Worm (Caenorhabditis elegans) whole organism, L4 larva: ENCODE data around the gene rpl-23.
A peak's percentile ranks its signal among the peaks of the same experiment; 100 is the strongest.

Experiments used
- F10B5.3 ChIP-seq: sonication (generic microtip); optimal IDR thresholded peaks from 2 replicates; lab custom pipeline; 2016; ENCODE audit warnings: mild to moderate bottlenecking, missing genetic modification characterization, missing compliant biosample characterization
- F44E2.7 ChIP-seq: fragments of 200-800 bp; sonication (Bioruptor generic); IDR thresholded peaks from 2 replicates; pipeline ENCODE4 v2.1.2; 2022; ENCODE audit warnings: missing genetic modification characterization, missing compliant biosample characterization
- T20F7.1 ChIP-seq: fragments of 200-800 bp; sonication (Bioruptor generic); optimal IDR thresholded peaks from 2 replicates; lab custom pipeline; 2018; ENCODE audit warnings: mild to moderate bottlenecking, missing genetic modification characterization, missing compliant biosample characterization
- T26A8.4 ChIP-seq: fragments of 200-800 bp; sonication (Bioruptor generic); IDR thresholded peaks from 2 replicates; pipeline ENCODE4 v1.3.6; 2022; ENCODE audit warnings: missing genetic modification characterization, missing compliant biosample characterization
- Y48G9A.11 ChIP-seq: fragments of 200-800 bp; sonication (Bioruptor generic); IDR thresholded peaks from 2 replicates; pipeline ENCODE4 v1.3.6; 2022; ENCODE audit warnings: missing genetic modification reagents, missing genetic modification characterization, missing compliant biosample characterization
- aha-1 ChIP-seq: fragments of 150-350 bp; peaks from one replicate; lab custom pipeline; 2014; ENCODE audit warnings: missing biosample characterization, missing genetic modification characterization
- aly-2 ChIP-seq: sonication (generic microtip); optimal IDR thresholded peaks from 2 replicates; lab custom pipeline; 2018; ENCODE audit warnings: missing biosample characterization, missing genetic modification characterization
- arid-1 ChIP-seq: fragments of 200-800 bp; sonication (Bioruptor generic); conservative IDR thresholded peaks from 2 replicates; pipeline ENCODE4 v1.3.6; 2022; ENCODE audit warnings: missing genetic modification reagents, missing genetic modification characterization, missing compliant biosample characterization
- attf-4 ChIP-seq: sonication (generic microtip); optimal IDR thresholded peaks from 3 replicates; lab custom pipeline; 2017; ENCODE audit warnings: missing biosample characterization, missing genetic modification characterization
- ceh-28 ChIP-seq: fragments of 150-350 bp; optimal IDR thresholded peaks from 2 replicates; lab custom pipeline; 2014; ENCODE audit warnings: missing biosample characterization, missing genetic modification reagents, missing genetic modification characterization
- ceh-44 ChIP-seq: fragments of 200-800 bp; sonication (Bioruptor generic); IDR thresholded peaks from 2 replicates; pipeline ENCODE4 v1.3.6; 2022; ENCODE audit warnings: missing genetic modification reagents, missing genetic modification characterization, missing compliant biosample characterization
- ces-1 ChIP-seq: fragments of 150-350 bp; sonication (generic microtip); optimal IDR thresholded peaks from 4 replicates; lab custom pipeline; 2014; ENCODE audit warnings: missing biosample characterization, missing genetic modification reagents, missing genetic modification characterization
- ctbp-1 ChIP-seq: fragments of 200-800 bp; sonication (Bioruptor generic); IDR thresholded peaks from 2 replicates; pipeline ENCODE4 v1.3.6; 2022; ENCODE audit warnings: missing genetic modification reagents, missing genetic modification characterization, missing compliant biosample characterization
- daf-16 ChIP-seq, 3 experiments: sonication (generic microtip); optimal IDR thresholded peaks; 2 replicates each; lab custom pipeline; 2016 to 2017; ENCODE audit warnings: missing genetic modification characterization in 3 of 3, missing genetic modification reagents in 3 of 3, mild to moderate bottlenecking in 2 of 3, missing compliant biosample characterization in 2 of 3, missing biosample characterization in 1 of 3, moderate library complexity in 1 of 3
- dmd-6 ChIP-seq: fragments of 200-800 bp; sonication (Bioruptor generic); IDR thresholded peaks from 2 replicates; pipeline ENCODE4 v1.3.6; 2022; ENCODE audit warnings: missing genetic modification reagents, missing genetic modification characterization, missing compliant biosample characterization
- dmd-8 ChIP-seq: fragments of 200-800 bp; sonication (Bioruptor generic); IDR thresholded peaks from 2 replicates; pipeline ENCODE4 v1.3.6; 2022; ENCODE audit warnings: missing genetic modification characterization, missing compliant biosample characterization
- dmd-9 ChIP-seq: fragments of 200-800 bp; sonication (Bioruptor generic); IDR thresholded peaks from 2 replicates; pipeline ENCODE4 v1.3.6; 2022; ENCODE audit warnings: missing genetic modification reagents, missing genetic modification characterization, missing compliant biosample characterization
- dpl-1 ChIP-seq: fragments of 150-350 bp; optimal IDR thresholded peaks from 2 replicates; lab custom pipeline; 2014; ENCODE audit warnings: missing biosample characterization, missing genetic modification reagents, missing genetic modification characterization
- dve-1 ChIP-seq: sonication (generic microtip); optimal IDR thresholded peaks from 2 replicates; lab custom pipeline; 2017; ENCODE audit warnings: antibody characterized with exemption, mild to moderate bottlenecking, missing genetic modification characterization, missing compliant biosample characterization; ENCODE audit not compliant: insufficient read depth
- fkh-10 ChIP-seq: fragments of 150-350 bp; optimal IDR thresholded peaks from 2 replicates; lab custom pipeline; 2014; ENCODE audit warnings: missing biosample characterization, missing genetic modification reagents, missing genetic modification characterization
- fos-1 ChIP-seq: fragments of 150-350 bp; optimal IDR thresholded peaks from 2 replicates; lab custom pipeline; 2014; ENCODE audit warnings: missing biosample characterization, missing genetic modification characterization
- hif-1 ChIP-seq, 2 experiments: sonication (generic microtip); optimal IDR thresholded peaks; 2 replicates each; lab custom pipeline; 2016 to 2017; ENCODE audit warnings: missing compliant biosample characterization in 2 of 2, missing genetic modification characterization in 2 of 2, missing genetic modification reagents in 2 of 2, missing genotype in 2 of 2, mild to moderate bottlenecking in 1 of 2
- hlh-11 ChIP-seq: fragments of 200-800 bp; sonication (Bioruptor generic); optimal IDR thresholded peaks from 2 replicates; lab custom pipeline; 2018; ENCODE audit warnings: mild to moderate bottlenecking, missing genetic modification characterization, missing compliant biosample characterization
- hlh-30 ChIP-seq: sonication (generic microtip); optimal IDR thresholded peaks from 2 replicates; lab custom pipeline; 2017; ENCODE audit warnings: antibody characterized with exemption, mild to moderate bottlenecking, missing genetic modification characterization, missing compliant biosample characterization; ENCODE audit not compliant: insufficient read depth
- hmg-1.1 ChIP-seq: fragments of 200-800 bp; sonication (Bioruptor generic); IDR thresholded peaks from 2 replicates; pipeline ENCODE4 v1.3.6; 2022; ENCODE audit warnings: missing genetic modification reagents, missing genetic modification characterization, missing compliant biosample characterization
- jun-1 ChIP-seq: fragments of 150-350 bp; optimal IDR thresholded peaks from 2 replicates; lab custom pipeline; 2014; ENCODE audit warnings: missing biosample characterization, missing genetic modification reagents, missing genetic modification characterization
- lin-29 ChIP-seq: fragments of 200-800 bp; sonication (Bioruptor generic); IDR thresholded peaks from 2 replicates; pipeline ENCODE4 v1.3.6; 2022; ENCODE audit warnings: missing genetic modification reagents, missing genetic modification characterization, missing compliant biosample characterization
- lsy-2 ChIP-seq, 2 experiments: fragments of 150-350 bp in 1 of 2; sonication (generic microtip) in 1 of 2; optimal IDR thresholded peaks; 2 replicates each; lab custom pipeline; 2014 to 2017; ENCODE audit warnings: missing biosample characterization in 2 of 2, missing genetic modification characterization in 2 of 2
- mdl-1 ChIP-seq, 2 experiments: fragments of 150-350 bp in 1 of 2; sonication (generic microtip) in 1 of 2; optimal IDR thresholded peaks; 2 replicates each; lab custom pipeline; 2014 to 2017; ENCODE audit warnings: missing biosample characterization in 2 of 2, missing genetic modification characterization in 2 of 2
- mep-1 ChIP-seq: fragments of 150-350 bp; sonication (generic microtip); optimal IDR thresholded peaks from 3 replicates; lab custom pipeline; 2014; ENCODE audit warnings: missing biosample characterization, missing genetic modification characterization
- mes-2 ChIP-seq: sonication (generic microtip); optimal IDR thresholded peaks from 2 replicates; lab custom pipeline; 2016; ENCODE audit warnings: missing genotype, mild to moderate bottlenecking, missing genetic modification characterization, missing compliant biosample characterization; ENCODE audit not compliant: poor library complexity, severe bottlenecking
- nhr-11 ChIP-seq: fragments of 150-350 bp; optimal IDR thresholded peaks from 2 replicates; lab custom pipeline; 2014; ENCODE audit warnings: missing biosample characterization, missing genetic modification characterization
- nhr-28 ChIP-seq: fragments of 150-350 bp; optimal IDR thresholded peaks from 2 replicates; lab custom pipeline; 2014; ENCODE audit warnings: missing biosample characterization, missing genetic modification characterization
- nhr-76 ChIP-seq: fragments of 150-350 bp; optimal IDR thresholded peaks from 2 replicates; lab custom pipeline; 2014; ENCODE audit warnings: missing biosample characterization, missing genetic modification characterization
- pha-4 ChIP-seq, 2 experiments: fragments of 150-350 bp in 1 of 2; fragments of 200-800 bp in 1 of 2; sonication (Bioruptor generic) in 1 of 2; IDR thresholded peaks in 1 of 2; optimal IDR thresholded peaks in 1 of 2; 2 replicates each; pipeline versions ENCODE4 v1.3.6 to Lab custom; 2014 to 2022; ENCODE audit warnings: missing genetic modification characterization in 2 of 2, missing genetic modification reagents in 2 of 2, missing biosample characterization in 1 of 2, missing compliant biosample characterization in 1 of 2
- rbr-2 ChIP-seq: sonication (generic microtip); optimal IDR thresholded peaks from 2 replicates; lab custom pipeline; 2016; ENCODE audit warnings: missing genotype, missing genetic modification characterization, missing compliant biosample characterization
- set-16 ChIP-seq: fragments of 200-800 bp; sonication (Bioruptor generic); IDR thresholded peaks from 2 replicates; pipeline ENCODE4 v1.3.6; 2022; ENCODE audit warnings: missing genetic modification reagents, missing genetic modification characterization, missing compliant biosample characterization
- snpc-1.2 ChIP-seq: fragments of 200-800 bp; sonication (Bioruptor generic); IDR thresholded peaks from 2 replicates; pipeline ENCODE4 v1.3.6; 2022; ENCODE audit warnings: missing genetic modification reagents, missing genetic modification characterization, missing compliant biosample characterization
- snpc-4 ChIP-seq: fragments of 150-350 bp; optimal IDR thresholded peaks from 2 replicates; lab custom pipeline; 2014; ENCODE audit warnings: missing biosample characterization, missing genetic modification characterization
- spr-3 ChIP-seq: fragments of 200-800 bp; sonication (Bioruptor generic); optimal IDR thresholded peaks from 2 replicates; lab custom pipeline; 2018; ENCODE audit warnings: mild to moderate bottlenecking, missing genetic modification characterization, missing compliant biosample characterization
- unc-130 ChIP-seq: sonication (generic microtip); optimal IDR thresholded peaks from 2 replicates; lab custom pipeline; 2016; ENCODE audit warnings: missing genetic modification reagents, missing genetic modification characterization, missing compliant biosample characterization
- unc-62 ChIP-seq, 3 experiments: fragments of 150-350 bp in 1 of 3; sonication (generic microtip); optimal IDR thresholded peaks in 2 of 3; peaks in 1 of 3; 1 replicate in 1 of 3; 2 replicates in 2 of 3; lab custom pipeline; 2014 to 2017; ENCODE audit warnings: missing biosample characterization in 3 of 3, missing genetic modification characterization in 3 of 3, missing genetic modification reagents in 3 of 3, missing genotype in 1 of 3
- vab-7 ChIP-seq: fragments of 200-800 bp; sonication (Bioruptor generic); IDR thresholded peaks from 2 replicates; pipeline ENCODE4 v1.3.6; 2022; ENCODE audit warnings: missing genetic modification reagents, missing genetic modification characterization, missing compliant biosample characterization
- zag-1 ChIP-seq: fragments of 150-350 bp; optimal IDR thresholded peaks from 2 replicates; lab custom pipeline; 2014; ENCODE audit warnings: missing biosample characterization, missing genetic modification characterization
- zip-2 ChIP-seq: fragments of 150-350 bp; optimal IDR thresholded peaks from 2 replicates; lab custom pipeline; 2014; ENCODE audit warnings: missing biosample characterization, missing genetic modification characterization

Gene rpl-23

ce11 chrIII:5691826-5692225 is 14.1 kb downstream of the rpl-23 start:
- TF ChIP-seq F44E2.7 (0 out of 2 replicates have a peak, but pooled peaks have one; percentile 21), unc-62 (GFP tag; optimal IDR thresholded peaks at IDR 0.05 in 1 of 2; lab: Kevin White, UChicago) (peak in 1 of 2 experiments; percentile 92), unc-62 (tag; optimal IDR thresholded peaks at IDR 0.05; lab: Kevin White, UChicago) (no peak), hif-1 (tag; optimal IDR thresholded peaks at IDR 0.05; lab: Kevin White, UChicago) (no peak)
- TF ChIP-seq, all 104 proteins: peak for 2

ce11 chrIII:5688246-5688645 is 17.7 kb downstream of the rpl-23 start:
- TF ChIP-seq nhr-28 (tag; lab: Kevin White, UChicago) (peak; percentile 40), jun-1 (tag; lab: Kevin White, UChicago) (no peak), T20F7.1 (GFP tag; lab: Kevin White, UChicago) (no peak), mes-2 (peak; percentile 47), ces-1 (no peak), vab-7 (GFP tag; lab: Robert Waterston, UW) (no peak), F10B5.3 (tag; lab: Kevin White, UChicago) (no peak), pha-4 (GFP tag; IDR thresholded peaks at IDR 0.05; lab: Robert Waterston, UW) (no peak), pha-4 (tag; optimal IDR thresholded peaks at IDR 0.05; lab: Kevin White, UChicago) (peak; percentile 73), nhr-76 (tag; lab: Kevin White, UChicago) (no peak), aly-2 (no peak), mdl-1 (tag; optimal IDR thresholded peaks at IDR 0.05; lab: Kevin White, UChicago) (peak in 1 of 2 experiments; percentile 51), hlh-30 (peak; percentile 76), rbr-2 (tag; lab: Kevin White, UChicago) (peak; percentile 44), dmd-9 (GFP tag; lab: Robert Waterston, UW) (no peak), fkh-10 (GFP tag; lab: Kevin White, UChicago) (peak; percentile 91), dmd-8 (GFP tag; lab: Robert Waterston, UW) (no peak), zip-2 (tag; lab: Kevin White, UChicago) (no peak), ctbp-1 (GFP tag; lab: Robert Waterston, UW) (peak; percentile 44; the same call in 1 of the 2 replicates), dmd-6 (GFP tag; lab: Robert Waterston, UW) (peak; percentile 35; the same call in 1 of the 2 replicates), unc-62 (GFP tag; optimal IDR thresholded peaks at IDR 0.05 in 1 of 2; lab: Kevin White, UChicago) (no peak), unc-62 (tag; optimal IDR thresholded peaks at IDR 0.05; lab: Kevin White, UChicago) (no peak), ceh-28 (tag; lab: Kevin White, UChicago) (no peak), nhr-11 (tag; lab: Kevin White, UChicago) (no peak), lin-29 (GFP tag; lab: Robert Waterston, UW) (no peak), ceh-44 (no peak), set-16 (GFP tag; lab: Robert Waterston, UW) (no peak), dpl-1 (GFP tag; lab: Kevin White, UChicago) (peak; percentile 30), hlh-11 (tag; lab: Kevin White, UChicago) (peak; percentile 52), arid-1 (GFP tag; lab: Robert Waterston, UW) (no peak), aha-1 (tag; lab: Kevin White, UChicago) (peak; percentile 4), snpc-4 (no peak), unc-130 (GFP tag; lab: Kevin White, UChicago) (no peak), dve-1 (tag; lab: Kevin White, UChicago) (peak; percentile 73), zag-1 (tag; lab: Kevin White, UChicago) (no peak), fos-1 (tag; lab: Kevin White, UChicago) (no peak), snpc-1.2 (GFP tag; lab: Robert Waterston, UW) (no peak), attf-4 (no peak), mep-1 (peak; percentile 66), T26A8.4 (GFP tag; lab: Robert Waterston, UW) (peak; percentile 35; the same call in 1 of the 2 replicates), lsy-2 (tag; optimal IDR thresholded peaks at IDR 0.05; lab: Kevin White, UChicago) (peak in 1 of 2 experiments; percentile 64), spr-3 (no peak), daf-16 (GFP tag; optimal IDR thresholded peaks at IDR 0.05; lab: Kevin White, UChicago) (no peak), daf-16 (tag; optimal IDR thresholded peaks at IDR 0.05; lab: Kevin White, UChicago) (peak; percentile 58), Y48G9A.11 (GFP tag; lab: Robert Waterston, UW) (no peak), hmg-1.1 (GFP tag; lab: Robert Waterston, UW) (peak; percentile 60; the same call in 1 of the 2 replicates)
